Worm (Caenorhabditis elegans) whole organism, L4 larva: ENCODE measurements around the gene rpl-37.

Experiments used
- F26F4.8 ChIP-seq: fragments of 200-800 bp; sonication (Bioruptor generic); conservative IDR thresholded peaks from 2 replicates; pipeline ENCODE4 v1.3.6; 2022; ENCODE audit warnings: missing genetic modification characterization, missing compliant biosample characterization
- T20F7.1 ChIP-seq: fragments of 200-800 bp; sonication (Bioruptor generic); optimal IDR thresholded peaks from 2 replicates; lab custom pipeline; 2018; ENCODE audit warnings: mild to moderate bottlenecking, missing genetic modification characterization, missing compliant biosample characterization
- aha-1 ChIP-seq: fragments of 150-350 bp; peaks from one replicate; lab custom pipeline; 2014; ENCODE audit warnings: missing biosample characterization, missing genetic modification characterization
- aly-2 ChIP-seq: sonication (generic microtip); optimal IDR thresholded peaks from 2 replicates; lab custom pipeline; 2018; ENCODE audit warnings: missing biosample characterization, missing genetic modification characterization
- ceh-28 ChIP-seq: fragments of 150-350 bp; optimal IDR thresholded peaks from 2 replicates; lab custom pipeline; 2014; ENCODE audit warnings: missing biosample characterization, missing genetic modification reagents, missing genetic modification characterization
- ceh-62 ChIP-seq: sonication (generic microtip); optimal IDR thresholded peaks from 2 replicates; lab custom pipeline; 2017; ENCODE audit warnings: missing biosample characterization, missing genetic modification characterization
- cey-2 ChIP-seq: sonication (generic microtip); optimal IDR thresholded peaks from 3 replicates; lab custom pipeline; 2017; ENCODE audit warnings: missing genetic modification characterization, mild to moderate bottlenecking, missing compliant biosample characterization, antibody characterized with exemption, borderline replicate concordance; ENCODE audit not compliant: insufficient read depth
- ctbp-1 ChIP-seq: fragments of 200-800 bp; sonication (Bioruptor generic); IDR thresholded peaks from 2 replicates; pipeline ENCODE4 v1.3.6; 2022; ENCODE audit warnings: missing genetic modification reagents, missing genetic modification characterization, missing compliant biosample characterization
- daf-19 ChIP-seq: fragments of 200-800 bp; sonication (Bioruptor generic); conservative IDR thresholded peaks from 2 replicates; pipeline ENCODE4 v1.3.6; 2022; ENCODE audit warnings: missing genetic modification characterization, missing compliant biosample characterization
- dmd-6 ChIP-seq: fragments of 200-800 bp; sonication (Bioruptor generic); IDR thresholded peaks from 2 replicates; pipeline ENCODE4 v1.3.6; 2022; ENCODE audit warnings: missing genetic modification reagents, missing genetic modification characterization, missing compliant biosample characterization
- dpl-1 ChIP-seq: fragments of 150-350 bp; optimal IDR thresholded peaks from 2 replicates; lab custom pipeline; 2014; ENCODE audit warnings: missing biosample characterization, missing genetic modification reagents, missing genetic modification characterization
- egl-43 ChIP-seq: fragments of 200-800 bp; sonication (Bioruptor generic); IDR thresholded peaks from 2 replicates; pipeline ENCODE4 v1.3.6; 2022; ENCODE audit warnings: missing genetic modification reagents, missing genetic modification characterization, missing compliant biosample characterization
- hlh-11 ChIP-seq: fragments of 200-800 bp; sonication (Bioruptor generic); optimal IDR thresholded peaks from 2 replicates; lab custom pipeline; 2018; ENCODE audit warnings: mild to moderate bottlenecking, missing genetic modification characterization, missing compliant biosample characterization
- lin-39 ChIP-seq: fragments of 150-350 bp; optimal IDR thresholded peaks from 2 replicates; lab custom pipeline; 2014; ENCODE audit warnings: missing biosample characterization, missing genetic modification reagents, missing genetic modification characterization
- lsy-2 ChIP-seq, 2 experiments: fragments of 150-350 bp in 1 of 2; sonication (generic microtip) in 1 of 2; optimal IDR thresholded peaks; 2 replicates each; lab custom pipeline; 2014 to 2017; ENCODE audit warnings: missing biosample characterization in 2 of 2, missing genetic modification characterization in 2 of 2
- madf-5 ChIP-seq, 2 experiments: fragments of 200-800 bp; sonication (Bioruptor generic); IDR thresholded peaks; 2 replicates each; pipeline ENCODE4 v1.3.6; 2022; ENCODE audit warnings: missing compliant biosample characterization in 2 of 2, missing genetic modification characterization in 2 of 2
- mdl-1 ChIP-seq, 2 experiments: fragments of 150-350 bp in 1 of 2; sonication (generic microtip) in 1 of 2; optimal IDR thresholded peaks; 2 replicates each; lab custom pipeline; 2014 to 2017; ENCODE audit warnings: missing biosample characterization in 2 of 2, missing genetic modification characterization in 2 of 2
- mep-1 ChIP-seq: fragments of 150-350 bp; sonication (generic microtip); optimal IDR thresholded peaks from 3 replicates; lab custom pipeline; 2014; ENCODE audit warnings: missing biosample characterization, missing genetic modification characterization
- mes-2 ChIP-seq: sonication (generic microtip); optimal IDR thresholded peaks from 2 replicates; lab custom pipeline; 2016; ENCODE audit warnings: missing genotype, mild to moderate bottlenecking, missing genetic modification characterization, missing compliant biosample characterization; ENCODE audit not compliant: poor library complexity, severe bottlenecking
- nhr-102 ChIP-seq: sonication (generic microtip); optimal IDR thresholded peaks from 2 replicates; lab custom pipeline; 2016; ENCODE audit warnings: mild to moderate bottlenecking, missing genetic modification characterization, moderate library complexity, missing compliant biosample characterization
- nhr-111 ChIP-seq: fragments of 200-800 bp; sonication (Bioruptor generic); optimal IDR thresholded peaks from 2 replicates; lab custom pipeline; 2018; ENCODE audit warnings: mild to moderate bottlenecking, missing genetic modification characterization, missing compliant biosample characterization
- nhr-28 ChIP-seq: fragments of 150-350 bp; optimal IDR thresholded peaks from 2 replicates; lab custom pipeline; 2014; ENCODE audit warnings: missing biosample characterization, missing genetic modification characterization
- nhr-48 ChIP-seq: sonication (generic microtip); optimal IDR thresholded peaks from 2 replicates; lab custom pipeline; 2016; ENCODE audit warnings: mild to moderate bottlenecking, missing genetic modification characterization, missing compliant biosample characterization
- nhr-6 ChIP-seq: fragments of 150-350 bp; optimal IDR thresholded peaks from 2 replicates; lab custom pipeline; 2014; ENCODE audit warnings: missing biosample characterization, missing genetic modification characterization
- php-3 ChIP-seq: fragments of 200-800 bp; sonication (Bioruptor generic); IDR thresholded peaks from 2 replicates; pipeline ENCODE4 v1.3.6; 2022; ENCODE audit warnings: missing genetic modification reagents, missing genetic modification characterization, missing compliant biosample characterization
- pqm-1 ChIP-seq: sonication (generic microtip); optimal IDR thresholded peaks from 2 replicates; lab custom pipeline; 2017; ENCODE audit warnings: missing biosample characterization, missing genetic modification characterization
- saeg-2 ChIP-seq: fragments of 200-800 bp; sonication (Bioruptor generic); IDR thresholded peaks from 2 replicates; pipeline ENCODE4 v1.3.6; 2022; ENCODE audit warnings: missing genetic modification reagents, missing genetic modification characterization, missing compliant biosample characterization
- sdz-12 ChIP-seq: fragments of 200-800 bp; sonication (Bioruptor generic); optimal IDR thresholded peaks from 2 replicates; lab custom pipeline; 2018; ENCODE audit warnings: mild to moderate bottlenecking, missing genetic modification characterization, missing compliant biosample characterization
- set-16 ChIP-seq: fragments of 200-800 bp; sonication (Bioruptor generic); IDR thresholded peaks from 2 replicates; pipeline ENCODE4 v1.3.6; 2022; ENCODE audit warnings: missing genetic modification reagents, missing genetic modification characterization, missing compliant biosample characterization
- snpc-1.2 ChIP-seq: fragments of 200-800 bp; sonication (Bioruptor generic); IDR thresholded peaks from 2 replicates; pipeline ENCODE4 v1.3.6; 2022; ENCODE audit warnings: missing genetic modification reagents, missing genetic modification characterization, missing compliant biosample characterization
- spr-3 ChIP-seq: fragments of 200-800 bp; sonication (Bioruptor generic); optimal IDR thresholded peaks from 2 replicates; lab custom pipeline; 2018; ENCODE audit warnings: mild to moderate bottlenecking, missing genetic modification characterization, missing compliant biosample characterization
- tag-97 ChIP-seq: fragments of 200-800 bp; sonication (Bioruptor generic); IDR thresholded peaks from 2 replicates; pipeline ENCODE4 v1.3.6; 2022; ENCODE audit warnings: missing genetic modification characterization, missing compliant biosample characterization
- unc-62 ChIP-seq, 3 experiments: fragments of 150-350 bp in 1 of 3; sonication (generic microtip); optimal IDR thresholded peaks in 2 of 3; peaks in 1 of 3; 1 replicate in 1 of 3; 2 replicates in 2 of 3; lab custom pipeline; 2014 to 2017; ENCODE audit warnings: missing biosample characterization in 3 of 3, missing genetic modification characterization in 3 of 3, missing genetic modification reagents in 3 of 3, missing genotype in 1 of 3
- zfp-2 ChIP-seq: sonication (generic microtip); optimal IDR thresholded peaks from 2 replicates; lab custom pipeline; 2016; ENCODE audit warnings: mild to moderate bottlenecking, missing genetic modification characterization, missing compliant biosample characterization
- ztf-11 ChIP-seq: fragments of 150-350 bp; optimal IDR thresholded peaks from 2 replicates; lab custom pipeline; 2014; ENCODE audit warnings: missing biosample characterization, missing genetic modification characterization

The rpl-37 gene

DNA sequence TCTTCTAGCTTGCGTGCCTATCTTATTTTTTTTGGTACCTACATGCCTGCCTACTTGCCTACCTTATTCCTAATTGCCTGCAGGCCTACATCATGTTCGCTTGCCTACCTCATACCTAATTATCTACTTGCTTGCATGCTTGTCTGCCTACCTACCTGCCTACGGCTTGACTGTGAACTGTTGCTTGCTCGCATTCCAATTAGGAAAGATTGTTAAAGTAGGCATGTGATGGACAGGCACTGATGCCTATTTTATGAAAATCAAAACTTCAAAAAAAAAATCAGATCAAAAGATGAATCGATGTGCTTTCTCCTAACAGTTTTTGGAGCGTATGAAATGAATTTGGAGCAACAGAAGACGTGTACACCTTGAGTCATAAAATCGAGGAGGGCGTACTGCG, 21.9 kb downstream of the rpl-37 start:
- TF ChIP-seq snpc-1.2 (GFP tag; lab: Robert Waterston, UW): no peak
- TF ChIP-seq aha-1 (tag; lab: Kevin White, UChicago): peak; percentile 84
- TF ChIP-seq, all 104 proteins: peak for 1

DNA sequence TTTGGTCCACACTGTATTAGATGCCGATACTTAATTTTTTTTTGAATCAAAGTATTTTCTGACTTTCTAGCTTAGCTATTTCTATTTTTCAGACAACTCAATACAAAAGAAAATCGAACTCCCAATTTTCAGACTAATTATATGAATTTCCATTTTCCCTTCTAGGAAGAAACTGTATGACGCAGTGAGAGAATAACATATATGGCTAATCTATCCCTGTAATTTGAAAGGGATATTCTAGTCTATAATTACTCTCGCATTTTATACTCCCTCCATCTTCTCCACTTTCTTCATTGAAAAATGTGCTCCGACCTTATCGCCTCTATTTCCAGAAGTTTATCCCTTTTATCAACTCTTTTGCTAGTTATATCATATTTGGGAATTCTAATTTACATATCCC, 24.9 kb downstream of the rpl-37 start, which contains the start of gene C54C6.4:
Gene C54C6.4, plus strand, starts transcription at position 301 of the 400 bp plus-strand sequence.
- no peak for TF ChIP-seq ceh-62 (tag; lab: Kevin White, UChicago)
- TF ChIP-seq ztf-11 (tag; lab: Kevin White, UChicago): no peak
- TF ChIP-seq saeg-2 (GFP tag; lab: Robert Waterston, UW): no peak
- no peak for TF ChIP-seq nhr-111
- no peak for TF ChIP-seq F26F4.8

DNA sequence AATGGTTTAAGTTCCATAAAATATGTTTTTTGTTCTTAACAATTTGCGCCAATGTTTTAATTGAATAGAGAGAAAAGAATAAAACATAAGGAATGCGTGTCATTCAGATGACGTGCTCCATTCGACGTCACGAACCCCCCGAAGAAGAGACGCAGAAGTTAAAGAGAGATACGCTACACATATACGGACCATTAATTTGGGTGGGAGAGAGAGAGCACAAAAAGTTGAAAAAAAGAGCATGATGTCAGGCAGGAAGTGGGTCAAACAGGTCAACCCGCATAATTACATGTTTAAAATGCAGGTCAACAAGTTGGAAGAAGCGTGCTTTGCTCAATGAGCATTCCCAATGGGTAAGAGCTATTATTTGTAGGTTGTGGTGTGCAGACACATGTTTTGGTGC, 31.8 kb downstream of the rpl-37 start:
- no peak for TF ChIP-seq daf-19
- no peak for TF ChIP-seq hlh-11 (tag; lab: Kevin White, UChicago)
- no peak for TF ChIP-seq mes-2 (tag; lab: Kevin White, UChicago)
- no peak for TF ChIP-seq ctbp-1
- no peak for TF ChIP-seq nhr-102 (tag; lab: Kevin White, UChicago)
- no peak for TF ChIP-seq aly-2
- TF ChIP-seq zfp-2 (tag; lab: Kevin White, UChicago): no peak
- TF ChIP-seq set-16: no peak
- TF ChIP-seq lsy-2 (tag; optimal IDR thresholded peaks at IDR 0.05; lab: Kevin White, UChicago): peak in 1 of 2 experiments; percentile 31
- no peak for TF ChIP-seq T20F7.1 (GFP tag; lab: Kevin White, UChicago)
- no peak for TF ChIP-seq cey-2 (tag; lab: Kevin White, UChicago)
- TF ChIP-seq mdl-1 (tag; optimal IDR thresholded peaks at IDR 0.05; lab: Kevin White, UChicago): peak in 1 of 2 experiments; percentile 13
- TF ChIP-seq sdz-12: no peak

DNA sequence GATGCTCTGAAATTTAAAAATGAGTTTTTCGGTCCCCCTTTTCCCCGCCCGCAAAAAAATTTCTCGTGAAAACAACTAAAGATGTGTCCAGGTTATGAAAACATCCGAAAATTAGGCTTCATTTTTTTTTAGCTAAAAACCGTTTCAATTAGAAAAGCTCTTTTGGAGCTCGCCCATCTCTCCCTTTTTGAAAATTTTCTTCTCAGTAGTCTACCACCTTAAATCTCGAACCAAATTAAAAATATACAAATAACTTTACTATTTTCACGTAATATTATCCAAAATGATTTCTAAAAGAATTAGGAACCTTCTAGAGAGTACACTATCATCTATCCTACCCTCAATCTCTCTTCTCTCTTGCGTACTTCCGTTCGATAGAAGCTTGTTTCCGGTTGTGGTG, 33.8 kb downstream of the rpl-37 start:
- TF ChIP-seq madf-5 (GFP tag; IDR thresholded peaks at IDR 0.05; lab: Robert Waterston, UW) (no peak), unc-62 (GFP tag; optimal IDR thresholded peaks at IDR 0.05 in 1 of 2; lab: Kevin White, UChicago) (peak in 1 of 2 experiments; percentile 65), unc-62 (tag; optimal IDR thresholded peaks at IDR 0.05; lab: Kevin White, UChicago) (no peak), aha-1 (tag; lab: Kevin White, UChicago) (peak; percentile 72)

DNA sequence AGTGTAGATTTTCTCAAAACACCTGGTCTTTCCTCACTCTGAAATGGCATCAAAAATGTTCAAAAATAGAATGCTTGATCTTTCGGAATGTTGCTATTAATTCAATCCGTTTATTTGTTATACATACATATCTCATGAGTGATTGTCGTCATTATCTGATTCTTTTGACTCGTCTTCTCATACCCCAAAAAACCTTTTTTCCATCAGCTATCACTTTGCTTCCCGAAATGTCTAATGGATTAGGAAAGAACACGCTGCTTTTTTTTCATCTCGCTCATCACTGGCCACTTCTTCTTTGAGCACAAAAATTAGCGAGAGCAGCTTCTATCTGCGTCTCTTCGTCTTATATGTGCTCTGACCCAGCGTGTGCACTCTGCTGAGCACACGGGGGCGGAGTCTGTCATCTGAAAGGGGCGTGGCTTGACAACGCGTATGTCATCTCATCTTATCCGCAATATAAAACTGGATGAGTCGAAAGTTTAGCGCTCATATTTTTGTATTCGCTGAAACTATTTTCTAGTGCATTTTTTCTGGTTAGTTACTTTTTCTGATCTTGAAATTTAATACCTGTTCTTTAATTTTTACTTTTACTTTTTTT, 36.4 kb downstream of the rpl-37 start:
- TF ChIP-seq daf-19 (no peak), aha-1 (tag; lab: Kevin White, UChicago) (peak; percentile 58)
- TF ChIP-seq, all 104 proteins: peak for 1

DNA sequence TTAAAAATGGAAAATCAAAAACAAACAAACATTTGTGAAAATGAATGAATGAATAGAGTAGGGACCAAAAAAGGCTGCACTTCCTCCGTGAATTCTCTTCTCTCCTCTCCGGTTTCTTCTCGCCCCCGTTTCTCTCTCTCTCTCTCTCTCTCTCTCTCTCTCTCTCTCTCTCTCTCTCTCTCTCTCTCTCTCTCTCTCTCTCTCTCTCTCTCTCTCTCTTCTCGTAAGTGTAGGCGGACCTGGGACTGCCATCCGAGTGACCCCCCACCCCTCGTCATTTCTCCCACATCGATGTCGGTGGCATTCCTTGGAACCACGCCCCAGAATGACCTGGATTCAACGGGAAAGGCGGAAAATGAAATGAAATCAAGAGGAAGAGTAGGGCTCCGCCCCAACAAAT, 38.3 kb downstream of the rpl-37 start:
- no peak for TF ChIP-seq aly-2
- peak; percentile 86 for TF ChIP-seq set-16
- TF ChIP-seq php-3 (GFP tag; lab: Robert Waterston, UW): no peak
- no peak for TF ChIP-seq spr-3

DNA sequence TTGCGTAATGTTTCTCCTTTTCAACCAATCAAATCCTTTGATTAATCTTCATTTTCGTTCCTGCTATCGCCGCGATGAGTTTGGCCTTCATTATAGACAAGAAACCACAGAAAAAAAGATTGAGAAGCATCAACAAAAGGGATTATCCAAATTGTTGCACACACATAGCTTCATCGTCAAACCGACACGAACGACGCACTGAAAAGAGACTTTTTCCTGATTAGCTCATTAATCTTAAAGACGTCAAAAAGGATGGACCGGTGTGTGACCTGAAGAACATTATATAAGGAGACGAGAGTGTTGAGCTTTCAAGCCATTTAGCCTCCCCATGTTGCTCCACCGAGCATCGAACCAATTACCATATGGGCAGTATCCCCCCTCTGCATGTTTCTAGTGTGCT, 41.3 kb downstream of the rpl-37 start:
- no peak for TF ChIP-seq ceh-28 (tag; lab: Kevin White, UChicago)
- peak; percentile 92 for TF ChIP-seq aha-1 (tag; lab: Kevin White, UChicago)

DNA sequence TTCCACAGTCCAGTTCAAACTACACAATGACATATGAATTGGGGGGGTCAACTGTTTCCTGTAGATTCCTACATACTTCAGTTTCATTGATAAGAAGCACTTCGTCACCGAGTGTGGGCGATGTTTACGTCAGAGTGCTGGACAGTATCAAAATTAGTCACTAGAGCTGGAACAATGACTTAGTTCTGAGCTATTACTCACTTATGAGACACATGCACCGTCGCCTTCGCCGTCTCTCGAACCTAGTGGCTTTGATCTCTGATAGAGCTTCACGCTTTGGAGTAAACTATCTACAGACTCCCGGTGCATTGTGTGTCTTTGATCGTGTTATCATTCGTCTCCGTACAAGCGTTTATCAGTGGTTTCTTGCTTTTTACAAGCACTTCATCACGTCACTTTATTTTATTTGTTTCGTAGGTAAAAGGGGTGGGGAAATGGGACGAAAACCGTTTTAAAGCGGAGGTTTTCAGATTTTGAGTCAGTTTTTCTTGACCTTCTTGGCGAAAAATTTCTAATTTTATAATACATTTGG, 43.0 kb downstream of the rpl-37 start:
- TF ChIP-seq ceh-28 (tag; lab: Kevin White, UChicago) (no peak), daf-19 (no peak), egl-43 (GFP tag; lab: Robert Waterston, UW) (no peak), pqm-1 (peak; percentile 39), tag-97 (GFP tag; lab: Robert Waterston, UW) (no peak), mep-1 (tag; lab: Kevin White, UChicago) (no peak), dmd-6 (GFP tag; lab: Robert Waterston, UW) (peak; percentile 77; the same call in 1 of the 2 replicates), nhr-28 (tag; lab: Kevin White, UChicago) (peak; percentile 26), aly-2 (no peak), nhr-6 (tag; lab: Kevin White, UChicago) (peak; percentile 22), lin-39 (tag; lab: Kevin White, UChicago) (no peak), unc-62 (GFP tag; optimal IDR thresholded peaks at IDR 0.05 in 1 of 2; lab: Kevin White, UChicago) (peak in 1 of 2 experiments; percentile 55), unc-62 (tag; optimal IDR thresholded peaks at IDR 0.05; lab: Kevin White, UChicago) (no peak), dpl-1 (GFP tag; lab: Kevin White, UChicago) (no peak), spr-3 (no peak), hlh-11 (tag; lab: Kevin White, UChicago) (peak; percentile 60), nhr-48 (peak; percentile 1), F26F4.8 (no peak)
